Fruit fly (Drosophila melanogaster): ENCODE data around the gene CG42367.

The CG42367 gene

dm6 chr2L:9907320-9908256, 22.8 kb upstream of the CG42367 start (continued):
- TF ChIP-seq CG34376 (GFP tag; optimal IDR thresholded peaks at IDR 0.05): no peak
- TF ChIP-seq CrebB (tag; optimal IDR thresholded peaks at IDR 0.05): peak; percentile 43
- no peak for TF ChIP-seq pnt (GFP tag; optimal IDR thresholded peaks at IDR 0.05)
- TF ChIP-seq klu (GFP tag; IDR thresholded peaks at IDR 0.05): peak; percentile 44; the same call in 1 of the 2 replicates
- no peak for TF ChIP-seq CG8290 (GFP tag; optimal IDR thresholded peaks at IDR 0.05)
- peak in 1 of 2 experiments; percentile 56 for TF ChIP-seq CG8290 (tag; optimal IDR thresholded peaks at IDR 0.05)
- no peak for TF ChIP-seq p53 (GFP tag; optimal IDR thresholded peaks at IDR 0.05)
- peak in 1 of 2 experiments; percentile 10 for TF ChIP-seq Pdp1 (GFP tag; optimal IDR thresholded peaks at IDR 0.05)
- TF ChIP-seq z (GFP tag; IDR thresholded peaks at IDR 0.05): peak; percentile 54; the same call in 1 of the 3 replicates
- TF ChIP-seq CG42726 (GFP tag; IDR thresholded peaks at IDR 0.05; ENCODE audit: partially characterized antibody): no peak
- TF ChIP-seq CG2199 (GFP tag; IDR thresholded peaks at IDR 0.05): peak; percentile 67; the same call in 1 of the 3 replicates
- no peak for TF ChIP-seq CG12071 (GFP tag; optimal IDR thresholded peaks at IDR 0.05)
- TF ChIP-seq CG7786 (GFP tag; optimal IDR thresholded peaks at IDR 0.05): no peak
- no peak for TF ChIP-seq sc (optimal IDR thresholded peaks at IDR 0.05)
- TF ChIP-seq sc (GFP tag; optimal IDR thresholded peaks at IDR 0.05): no peak
- no peak for TF ChIP-seq gro (GFP tag; optimal IDR thresholded peaks at IDR 0.05)
- no peak for TF ChIP-seq C15 (GFP tag; IDR thresholded peaks at IDR 0.05)
- TF ChIP-seq CG17612 (GFP tag; IDR thresholded peaks at IDR 0.05): no peak
- TF ChIP-seq CG2116 (GFP tag; optimal IDR thresholded peaks at IDR 0.05): peak; percentile 6
- no peak for TF ChIP-seq CG17328 (GFP tag; IDR thresholded peaks at IDR 0.05)
- no peak for TF ChIP-seq CG10366 (GFP tag; IDR thresholded peaks at IDR 0.05)
- peak; percentile 7; the same call in 1 of the 2 replicates for TF ChIP-seq vvl (GFP tag; IDR thresholded peaks at IDR 0.05)
- no peak for TF ChIP-seq Drgx (GFP tag; IDR thresholded peaks at IDR 0.05)
- TF ChIP-seq Jarid2 (GFP tag; optimal IDR thresholded peaks at IDR 0.05): no peak
- peak; percentile 46 for TF ChIP-seq CG1832 (GFP tag; optimal IDR thresholded peaks at IDR 0.05)
- TF ChIP-seq CG9817 (tag; optimal IDR thresholded peaks at IDR 0.05): no peak
- no peak for TF ChIP-seq CG7357 (GFP tag; IDR thresholded peaks at IDR 0.05)
- TF ChIP-seq CG3163 (GFP tag; optimal IDR thresholded peaks at IDR 0.05): no peak
- TF ChIP-seq pho (GFP tag; optimal IDR thresholded peaks at IDR 0.05): no peak
- no peak for TF ChIP-seq CG4404 (GFP tag; IDR thresholded peaks at IDR 0.05)
- no peak for TF ChIP-seq CG2678 (tag; optimal IDR thresholded peaks at IDR 0.05)
- TF ChIP-seq pb (GFP tag; optimal IDR thresholded peaks at IDR 0.05): peak; percentile 11
- TF ChIP-seq Trl (optimal IDR thresholded peaks at IDR 0.05): peak in 1 of 2 experiments; percentile 9
- no peak for TF ChIP-seq Trl (GFP tag; optimal IDR thresholded peaks at IDR 0.05)
- TF ChIP-seq prd (optimal IDR thresholded peaks at IDR 0.05): no peak
- TF ChIP-seq prd (GFP tag; IDR thresholded peaks at IDR 0.05): no peak
- no peak for TF ChIP-seq CG10147 (GFP tag; optimal IDR thresholded peaks at IDR 0.05)
- no peak for TF ChIP-seq NC2α (GFP tag; optimal IDR thresholded peaks at IDR 0.05)
- no peak for TF ChIP-seq CG8924 (tag; optimal IDR thresholded peaks at IDR 0.05)
- TF ChIP-seq CG1602 (GFP tag; optimal IDR thresholded peaks at IDR 0.05): no peak
- no peak for TF ChIP-seq Rfx (GFP tag; IDR thresholded peaks at IDR 0.05)
- no peak for TF ChIP-seq da (GFP tag; optimal IDR thresholded peaks at IDR 0.05)
- no peak for TF ChIP-seq B-H1 (GFP tag; IDR thresholded peaks at IDR 0.05)
- TF ChIP-seq danr (GFP tag; IDR thresholded peaks at IDR 0.05): no peak
- TF ChIP-seq nau (GFP tag; optimal IDR thresholded peaks at IDR 0.05): peak; percentile 30
- TF ChIP-seq CG1529 (GFP tag; optimal IDR thresholded peaks at IDR 0.05): no peak
- TF ChIP-seq CG16815 (GFP tag; optimal IDR thresholded peaks at IDR 0.05): no peak
- TF ChIP-seq org-1 (GFP tag; optimal IDR thresholded peaks at IDR 0.05): no peak
- TF ChIP-seq CG4360 (GFP tag; IDR thresholded peaks at IDR 0.05): peak; percentile 92
- no peak for TF ChIP-seq CG14050 (GFP tag; IDR thresholded peaks at IDR 0.05)
- TF ChIP-seq bowl (GFP tag; IDR thresholded peaks at IDR 0.05): no peak
- TF ChIP-seq NFAT (GFP tag; IDR thresholded peaks at IDR 0.05): no peak

Measured in whole organism, embryonic.